Fruit fly (Drosophila melanogaster): ENCODE data around the gene Grl40a.

Gene Grl40a

dm6 chr2L:22024362-22024761 lies 13.3 kb upstream of the Grl40a start (continued):
- no peak for TF ChIP-seq C15 (GFP tag; IDR thresholded peaks at IDR 0.05)
- TF ChIP-seq cato (GFP tag; optimal IDR thresholded peaks at IDR 0.05; ENCODE audit: borderline replicate concordance) = no peak
- TF ChIP-seq Deaf1 (tag; optimal IDR thresholded peaks at IDR 0.05) = peak; percentile 89
- TF ChIP-seq CG11723 (GFP tag; optimal IDR thresholded peaks at IDR 0.05) = no peak
- no peak for TF ChIP-seq ind (GFP tag; optimal IDR thresholded peaks at IDR 0.05)
- TF ChIP-seq CG9817 (tag; optimal IDR thresholded peaks at IDR 0.05) = no peak
- TF ChIP-seq CG12299 (tag; optimal IDR thresholded peaks at IDR 0.05) = no peak
- TF ChIP-seq CG7987 (GFP tag; optimal IDR thresholded peaks at IDR 0.05) = no peak
- no peak for TF ChIP-seq luna (GFP tag; optimal IDR thresholded peaks at IDR 0.05)
- TF ChIP-seq CG8290 (GFP tag; optimal IDR thresholded peaks at IDR 0.05) = peak; percentile 68
- TF ChIP-seq CG8290 (tag; optimal IDR thresholded peaks at IDR 0.05) = peak in 1 of 2 experiments; percentile 66
- TF ChIP-seq nerfin-2 (GFP tag; IDR thresholded peaks at IDR 0.05; ENCODE audit: partially characterized antibody) = peak; percentile 31; the same call in 1 of the 2 replicates
- no peak for TF ChIP-seq gro (GFP tag; optimal IDR thresholded peaks at IDR 0.05)
- no peak for TF ChIP-seq CG7963 (GFP tag; IDR thresholded peaks at IDR 0.05; ENCODE audit: partially characterized antibody)
- TF ChIP-seq corto (GFP tag; optimal IDR thresholded peaks at IDR 0.05) = no peak
- peak; percentile 99 for TF ChIP-seq Nf-YB (GFP tag; optimal IDR thresholded peaks at IDR 0.05)
- no peak for TF ChIP-seq Sin3A (optimal IDR thresholded peaks at IDR 0.05)
- TF ChIP-seq tgo (GFP tag; IDR thresholded peaks at IDR 0.05) = no peak; the same call in 2 of the 3 replicates
- no peak for TF ChIP-seq fd102C (GFP tag; optimal IDR thresholded peaks at IDR 0.05)
- no peak for TF ChIP-seq Eip74EF (GFP tag; optimal IDR thresholded peaks at IDR 0.05)
- TF ChIP-seq Fer3 (tag; optimal IDR thresholded peaks at IDR 0.05) = no peak
- TF ChIP-seq jing (GFP tag; optimal IDR thresholded peaks at IDR 0.05) = no peak
- TF ChIP-seq cas (GFP tag; IDR thresholded peaks at IDR 0.05) = no peak
- peak; percentile 90 for TF ChIP-seq zen (tag; optimal IDR thresholded peaks at IDR 0.05)
- no peak for TF ChIP-seq ase (GFP tag; IDR thresholded peaks at IDR 0.05)
- no peak; the same call in 1 of the 2 replicates for TF ChIP-seq Rfx (GFP tag; IDR thresholded peaks at IDR 0.05)
- TF ChIP-seq E2f1 (GFP tag; IDR thresholded peaks at IDR 0.05) = no peak
- TF ChIP-seq Ssrp (tag; optimal IDR thresholded peaks at IDR 0.05) = no peak
- TF ChIP-seq CG1832 (GFP tag; optimal IDR thresholded peaks at IDR 0.05) = peak; percentile 100
- no peak for TF ChIP-seq bigmax (GFP tag; optimal IDR thresholded peaks at IDR 0.05)
- TF ChIP-seq mirr (GFP tag; optimal IDR thresholded peaks at IDR 0.05) = peak; percentile 39
- peak; percentile 64; the same call in 1 of the 2 replicates for TF ChIP-seq rib (GFP tag; IDR thresholded peaks at IDR 0.05)
- TF ChIP-seq seq (GFP tag; IDR thresholded peaks at IDR 0.05) = peak; percentile 83
- no peak for TF ChIP-seq crc (GFP tag; optimal IDR thresholded peaks at IDR 0.05)
- TF ChIP-seq bsh (GFP tag; optimal IDR thresholded peaks at IDR 0.05) = no peak
- TF ChIP-seq CG4282 (GFP tag; optimal IDR thresholded peaks at IDR 0.05) = no peak
- TF ChIP-seq run (tag; optimal IDR thresholded peaks at IDR 0.05) = no peak
- no peak for TF ChIP-seq nom (GFP tag; optimal IDR thresholded peaks at IDR 0.05)
- no peak for TF ChIP-seq Atf-2 (GFP tag; optimal IDR thresholded peaks at IDR 0.05)
- TF ChIP-seq CG9727 (GFP tag; optimal IDR thresholded peaks at IDR 0.05) = no peak
- TF ChIP-seq Antp (GFP tag; optimal IDR thresholded peaks at IDR 0.05) = peak; percentile 1
- TF ChIP-seq CG9797 (GFP tag; optimal IDR thresholded peaks at IDR 0.05) = no peak
- TF ChIP-seq jumu (GFP tag; optimal IDR thresholded peaks at IDR 0.05) = no peak
- TF ChIP-seq CG15696 (tag; optimal IDR thresholded peaks at IDR 0.05) = no peak
- TF ChIP-seq toy (GFP tag; IDR thresholded peaks at IDR 0.05) = no peak
- peak; percentile 72 for TF ChIP-seq gcm (GFP tag; optimal IDR thresholded peaks at IDR 0.05)
- no peak for TF ChIP-seq CG31365 (tag; optimal IDR thresholded peaks at IDR 0.05)
- TF ChIP-seq tx (GFP tag; optimal IDR thresholded peaks at IDR 0.05) = no peak
- TF ChIP-seq Myb (GFP tag; optimal IDR thresholded peaks at IDR 0.05) = no peak
- TF ChIP-seq bab2 (GFP tag; optimal IDR thresholded peaks at IDR 0.05) = no peak
- peak; percentile 19 for TF ChIP-seq CHES-1-like (GFP tag; optimal IDR thresholded peaks at IDR 0.05)
- TF ChIP-seq MBD-R2 (GFP tag; IDR thresholded peaks at IDR 0.05) = peak; percentile 35; the same call in 1 of the 2 replicates
